Fruit fly (Drosophila melanogaster) whole organism, embryonic: ENCODE measurements around the gene CG3009.
A peak's percentile ranks its signal among the peaks of the same experiment; 100 is the strongest.

ENCODE experiments used
- Ada2b ChIP-seq: fragments of 200-800 bp; sonication (Bioruptor generic); IDR thresholded peaks from 2 replicates; pipeline ENCODE4 v1.3.6; 2022; ENCODE audit warnings: missing biosample characterization, missing genetic modification characterization
- B-H1 ChIP-seq: fragments of 200-800 bp; sonication (Bioruptor generic); IDR thresholded peaks from 3 replicates; pipeline ENCODE4 v1.3.6; 2022; ENCODE audit warnings: missing biosample characterization, missing genetic modification characterization
- B-H2 ChIP-seq: fragments of 200-800 bp; sonication (Bioruptor generic); optimal IDR thresholded peaks from 2 replicates; lab custom pipeline; 2018; ENCODE audit warnings: missing biosample characterization, mild to moderate bottlenecking, missing genetic modification characterization
- C15 ChIP-seq: fragments of 200-800 bp; sonication (Bioruptor generic); IDR thresholded peaks from 3 replicates; pipeline ENCODE4 v1.3.6; 2022; ENCODE audit warnings: missing biosample characterization, missing genetic modification characterization
- CG10366 ChIP-seq: fragments of 200-800 bp; sonication (Bioruptor generic); IDR thresholded peaks from 2 replicates; pipeline ENCODE4 v1.3.6; 2022; ENCODE audit warnings: missing biosample characterization, missing genetic modification characterization
- CG12299 ChIP-seq: fragments of 200-800 bp; sonication (Bioruptor generic); optimal IDR thresholded peaks from 2 replicates; lab custom pipeline; 2018; ENCODE audit warnings: missing biosample characterization, mild to moderate bottlenecking, missing genetic modification characterization
- CG14710 ChIP-seq: fragments of 200-800 bp; sonication (Bioruptor generic); optimal IDR thresholded peaks from 3 replicates; lab custom pipeline; 2019; ENCODE audit warnings: missing biosample characterization, mild to moderate bottlenecking, missing genetic modification characterization, moderate library complexity
- CG18262 ChIP-seq: fragments of 200-800 bp; optimal IDR thresholded peaks from 3 replicates; lab custom pipeline; 2019; ENCODE audit warnings: missing biosample characterization, mild to moderate bottlenecking, missing genetic modification characterization, moderate library complexity
- CG2202 ChIP-seq: fragments of 200-800 bp; sonication (Bioruptor generic); optimal IDR thresholded peaks from 2 replicates; lab custom pipeline; 2018; ENCODE audit warnings: missing biosample characterization, mild to moderate bottlenecking, missing genetic modification characterization
- CG30431 ChIP-seq: fragments of 200-800 bp; sonication (Bioruptor generic); optimal IDR thresholded peaks from 2 replicates; lab custom pipeline; 2017; ENCODE audit warnings: missing biosample characterization, missing genetic modification characterization
- CG31224 ChIP-seq: fragments of 200-800 bp; sonication (Bioruptor generic); IDR thresholded peaks from 2 replicates; pipeline ENCODE4 v1.3.6; 2022; ENCODE audit warnings: missing biosample characterization, missing genetic modification characterization
- CG4282 ChIP-seq: fragments of 200-800 bp; sonication (Bioruptor generic); optimal IDR thresholded peaks from 2 replicates; lab custom pipeline; 2016; ENCODE audit warnings: missing biosample characterization, missing genetic modification characterization
- CG4854 ChIP-seq: fragments of 200-800 bp; sonication (Bioruptor generic); optimal IDR thresholded peaks from 2 replicates; lab custom pipeline; 2016; ENCODE audit warnings: missing biosample characterization, missing genetic modification characterization, inconsistent platforms
- CG6813 ChIP-seq: fragments of 200-800 bp; sonication (Bioruptor generic); optimal IDR thresholded peaks from 2 replicates; lab custom pipeline; 2017; ENCODE audit warnings: missing biosample characterization, missing genetic modification characterization, mild to moderate bottlenecking, moderate library complexity, missing genetic modification reagents
- CG9437 ChIP-seq: fragments of 200-800 bp; sonication (Bioruptor generic); optimal IDR thresholded peaks from 2 replicates; lab custom pipeline; 2018; ENCODE audit warnings: missing biosample characterization, mild to moderate bottlenecking, missing genetic modification characterization
- CG9797 ChIP-seq: fragments of 200-800 bp; sonication (Bioruptor generic); optimal IDR thresholded peaks from 3 replicates; lab custom pipeline; 2018; ENCODE audit warnings: missing biosample characterization, mild to moderate bottlenecking, missing genetic modification characterization
- E2f1 ChIP-seq: fragments of 200-800 bp; sonication (Bioruptor generic); IDR thresholded peaks from 2 replicates; pipeline ENCODE4 v1.3.6; 2022; ENCODE audit warnings: missing biosample characterization, missing genetic modification characterization
- Ets97D ChIP-seq: fragments of 200-800 bp; sonication (Bioruptor generic); optimal IDR thresholded peaks from 3 replicates; lab custom pipeline; 2016; ENCODE audit warnings: missing biosample characterization, missing genetic modification characterization
- GATAe ChIP-seq: fragments of 200-800 bp; sonication (Bioruptor generic); conservative IDR thresholded peaks from 2 replicates; pipeline ENCODE4 v1.3.6; 2022; ENCODE audit warnings: missing biosample characterization, missing genetic modification characterization
- Gsc ChIP-seq: fragments of 200-800 bp; sonication (Bioruptor generic); IDR thresholded peaks from 2 replicates; pipeline ENCODE4 v1.3.6; 2022; ENCODE audit warnings: missing biosample characterization, missing genetic modification characterization
- H2.0 ChIP-seq: fragments of 200-800 bp; sonication (Bioruptor generic); IDR thresholded peaks from 2 replicates; pipeline ENCODE4 v1.3.6; 2022; ENCODE audit warnings: missing biosample characterization, missing genetic modification characterization
- HLH3B ChIP-seq: fragments of 200-800 bp; sonication (Bioruptor generic); IDR thresholded peaks from 2 replicates; pipeline ENCODE4 v1.3.6; 2022; ENCODE audit warnings: missing biosample characterization, missing genetic modification characterization
- HLH4C ChIP-seq: fragments of 200-800 bp; sonication (Bioruptor generic); IDR thresholded peaks from 3 replicates; pipeline ENCODE4 v1.3.6; 2022; ENCODE audit warnings: missing biosample characterization, missing genetic modification characterization; ENCODE audit not compliant: partially characterized antibody
- Hr78 ChIP-seq, 2 experiments: fragments of 200-800 bp in 1 of 2; fragments of >200 bp in 1 of 2; sonication (Bioruptor generic) in 1 of 2; optimal IDR thresholded peaks; 2 replicates each; lab custom pipeline; 2017 to 2019; ENCODE audit warnings: missing biosample characterization in 2 of 2, missing genetic modification characterization in 2 of 2, mild to moderate bottlenecking in 1 of 2, moderate library complexity in 1 of 2
- Mad ChIP-seq: fragments of 200-800 bp; sonication (Bioruptor generic); optimal IDR thresholded peaks from 2 replicates; lab custom pipeline; 2016; ENCODE audit warnings: missing biosample characterization, missing genetic modification characterization
- Max ChIP-seq: fragments of 200-800 bp; sonication (Bioruptor generic); optimal IDR thresholded peaks from 2 replicates; lab custom pipeline; 2016; ENCODE audit warnings: missing biosample characterization, mild to moderate bottlenecking, missing genetic modification characterization
- NC2α ChIP-seq: fragments of 200-800 bp; sonication (Bioruptor generic); optimal IDR thresholded peaks from 2 replicates; lab custom pipeline; 2016; ENCODE audit warnings: missing biosample characterization, missing genetic modification characterization
- Ssrp ChIP-seq: fragments of 200-800 bp; sonication (Bioruptor generic); optimal IDR thresholded peaks from 2 replicates; lab custom pipeline; 2018; ENCODE audit warnings: missing biosample characterization, mild to moderate bottlenecking, missing genetic modification characterization, moderate library complexity
- Taf1 ChIP-seq: fragments of 200-800 bp; sonication (Bioruptor generic); IDR thresholded peaks from 2 replicates; pipeline ENCODE4 v1.3.6; 2022; ENCODE audit warnings: missing biosample characterization, missing genetic modification characterization
- ato ChIP-seq: fragments of 200-800 bp; sonication (Bioruptor generic); IDR thresholded peaks from 2 replicates; pipeline ENCODE4 v1.3.6; 2022; ENCODE audit warnings: missing biosample characterization, missing genetic modification characterization; ENCODE audit not compliant: partially characterized antibody
- cg ChIP-seq: fragments of 200-800 bp; sonication (Bioruptor generic); optimal IDR thresholded peaks from 3 replicates; lab custom pipeline; 2019; ENCODE audit warnings: missing biosample characterization, mild to moderate bottlenecking, missing genetic modification characterization, moderate library complexity
- da ChIP-seq: fragments of 200-800 bp; sonication (Bioruptor generic); optimal IDR thresholded peaks from 2 replicates; lab custom pipeline; 2016; ENCODE audit warnings: missing biosample characterization, missing genetic modification characterization
- dpn ChIP-seq, 2 experiments: fragments of 200-800 bp; sonication (Bioruptor generic); optimal IDR thresholded peaks; 3 replicates each; lab custom pipeline; 2016; ENCODE audit warnings: missing biosample characterization in 2 of 2, missing genetic modification characterization in 2 of 2
- esg ChIP-seq: fragments of 200-800 bp; sonication (Bioruptor generic); conservative IDR thresholded peaks from 2 replicates; pipeline ENCODE4 v1.3.6; 2022; ENCODE audit warnings: missing biosample characterization, missing genetic modification characterization
- fd64A ChIP-seq: fragments of 200-800 bp; sonication (Bioruptor generic); optimal IDR thresholded peaks from 3 replicates; lab custom pipeline; 2018; ENCODE audit warnings: missing biosample characterization, mild to moderate bottlenecking, missing genetic modification characterization
- ham ChIP-seq: fragments of 200-800 bp; sonication (Bioruptor generic); IDR thresholded peaks from 2 replicates; pipeline ENCODE4 v1.3.6; 2022; ENCODE audit warnings: missing biosample characterization, missing genetic modification characterization
- inv ChIP-seq: fragments of 200-800 bp; sonication (Bioruptor generic); IDR thresholded peaks from 2 replicates; pipeline ENCODE4 v1.3.6; 2022; ENCODE audit warnings: missing biosample characterization, missing genetic modification characterization; ENCODE audit not compliant: partially characterized antibody
- kni ChIP-seq: fragments of 200-800 bp; sonication (Bioruptor generic); optimal IDR thresholded peaks from 3 replicates; lab custom pipeline; 2017; ENCODE audit warnings: mild to moderate bottlenecking, missing biosample characterization, missing genetic modification reagents, missing genetic modification characterization
- lmd ChIP-seq: fragments of 200-800 bp; sonication (Bioruptor generic); IDR thresholded peaks from 2 replicates; pipeline ENCODE4 v1.3.6; 2022; ENCODE audit warnings: missing biosample characterization, missing genetic modification characterization
- maf-S ChIP-seq: fragments of 200-800 bp; sonication (Bioruptor generic); optimal IDR thresholded peaks from 2 replicates; lab custom pipeline; 2016; ENCODE audit warnings: missing biosample characterization, missing genetic modification characterization
- pros ChIP-seq: fragments of 200-800 bp; sonication (Bioruptor generic); optimal IDR thresholded peaks from 3 replicates; lab custom pipeline; 2019; ENCODE audit warnings: missing biosample characterization, mild to moderate bottlenecking, missing genetic modification characterization, moderate library complexity
- pzg ChIP-seq: fragments of 200-800 bp; sonication (Bioruptor generic); optimal IDR thresholded peaks from 3 replicates; lab custom pipeline; 2018; ENCODE audit warnings: missing biosample characterization, mild to moderate bottlenecking, missing genetic modification characterization, moderate library complexity
- scrt ChIP-seq: fragments of 200-800 bp; sonication (Bioruptor generic); optimal IDR thresholded peaks from 2 replicates; lab custom pipeline; 2018; ENCODE audit warnings: missing biosample characterization, mild to moderate bottlenecking, missing genetic modification characterization, moderate library complexity
- sens-2 ChIP-seq: fragments of 200-800 bp; sonication (Bioruptor generic); IDR thresholded peaks from 2 replicates; pipeline ENCODE4 v1.3.6; 2022; ENCODE audit warnings: missing biosample characterization, missing genetic modification characterization
- tll ChIP-seq, 2 experiments: fragments of 200-800 bp in 1 of 2; fragments of >200 bp in 1 of 2; sonication (Bioruptor generic) in 1 of 2; optimal IDR thresholded peaks; 2 replicates each; lab custom pipeline; 2017 to 2019; ENCODE audit warnings: missing biosample characterization in 2 of 2, missing genetic modification characterization in 2 of 2, mild to moderate bottlenecking in 1 of 2, moderate library complexity in 1 of 2
- twi ChIP-seq: fragments of 200-800 bp; optimal IDR thresholded peaks from 2 replicates; lab custom pipeline; 2019; ENCODE audit warnings: missing biosample characterization, mild to moderate bottlenecking, missing genetic modification characterization, moderate library complexity
- tx ChIP-seq: fragments of 200-800 bp; sonication (Bioruptor generic); optimal IDR thresholded peaks from 2 replicates; lab custom pipeline; 2016; ENCODE audit warnings: missing biosample characterization, missing genetic modification characterization
- unpg ChIP-seq: fragments of 200-800 bp; sonication (Bioruptor generic); optimal IDR thresholded peaks from 3 replicates; lab custom pipeline; 2018; ENCODE audit warnings: missing biosample characterization, mild to moderate bottlenecking, missing genetic modification characterization, moderate library complexity
- vnd ChIP-seq: fragments of 200-800 bp; sonication (Bioruptor generic); IDR thresholded peaks from 3 replicates; pipeline ENCODE4 v1.3.6; 2022; ENCODE audit warnings: missing biosample characterization, missing genetic modification characterization; ENCODE audit not compliant: partially characterized antibody
- wek ChIP-seq: fragments of 200-800 bp; sonication (Bioruptor generic); optimal IDR thresholded peaks from 3 replicates; lab custom pipeline; 2018; ENCODE audit warnings: missing biosample characterization, mild to moderate bottlenecking, missing genetic modification characterization, moderate library complexity

Gene CG3009

DNA sequence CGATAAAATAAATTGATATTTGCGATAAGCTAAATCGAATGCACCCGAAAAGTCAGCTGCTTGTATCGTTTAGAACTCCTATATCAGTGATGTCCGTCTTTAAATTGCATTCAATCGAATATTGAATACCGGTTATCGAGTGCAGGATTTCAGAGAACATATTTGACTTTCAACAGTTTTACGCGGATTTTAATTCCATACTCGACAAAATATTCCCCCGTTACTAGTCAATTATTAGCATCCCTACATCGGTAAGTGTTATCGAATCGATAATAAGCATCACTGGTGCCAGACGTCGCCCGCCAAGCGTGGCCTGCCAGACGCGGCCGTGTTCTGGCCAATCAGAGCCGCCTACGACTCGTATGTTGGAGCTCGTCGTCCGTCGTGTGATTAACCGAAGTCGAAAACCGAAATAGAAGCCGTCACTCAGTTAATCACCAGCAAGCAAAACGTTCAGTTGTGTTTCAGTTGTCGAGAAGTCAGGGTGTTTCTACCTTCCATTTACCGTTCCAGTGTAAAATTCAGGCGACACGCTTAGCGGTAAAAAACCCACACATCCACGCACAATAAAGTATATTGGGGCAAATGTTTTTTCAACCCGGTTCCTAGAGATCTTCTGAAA, 21.4 kb upstream of the CG3009 start, which contains the start of gene ctp (continued):
- no peak for TF ChIP-seq E2f1 (GFP tag; lab: Robert Waterston, UW)
- TF ChIP-seq CG31224 (GFP tag; lab: Robert Waterston, UW) = no peak
- no peak for TF ChIP-seq Ssrp (tag; lab: Kevin White, UChicago)
- TF ChIP-seq dpn (GFP tag; optimal IDR thresholded peaks at IDR 0.05; lab: Kevin White, UChicago) = peak; percentile 27 to 41
- TF ChIP-seq Ets97D = peak; percentile 16
- TF ChIP-seq Mad (GFP tag; lab: Kevin White, UChicago) = peak; percentile 53
- TF ChIP-seq fd64A (GFP tag; lab: Kevin White, UChicago) = peak; percentile 35
- peak; percentile 23 for TF ChIP-seq maf-S (GFP tag; lab: Kevin White, UChicago)
- TF ChIP-seq HLH3B (GFP tag; lab: Robert Waterston, UW) = peak; percentile 17; the same call in 1 of the 2 replicates
- TF ChIP-seq CG9797 (GFP tag; lab: Kevin White, UChicago) = peak; percentile 11
- no peak for TF ChIP-seq CG12299
- TF ChIP-seq lmd = peak; percentile 23; the same call in 1 of the 2 replicates
- TF ChIP-seq Gsc (GFP tag; lab: Robert Waterston, UW) = no peak
- no peak for TF ChIP-seq Taf1 (GFP tag; lab: Robert Waterston, UW)
- TF ChIP-seq kni = peak; percentile 53
- no peak for TF ChIP-seq ham (GFP tag; lab: Robert Waterston, UW)
- TF ChIP-seq H2.0 (GFP tag; lab: Robert Waterston, UW) = peak; percentile 4; the same call in 1 of the 2 replicates
- TF ChIP-seq CG2202 (tag; lab: Kevin White, UChicago) = no peak
- TF ChIP-seq Ada2b = no peak
- peak; percentile 53 for TF ChIP-seq cg (GFP tag; lab: Kevin White, UChicago)
- TF ChIP-seq vnd = peak; percentile 66; the same call in 2 of the 3 replicates
- peak; percentile 42 for TF ChIP-seq CG6813 (GFP tag; lab: Kevin White, UChicago)

DNA sequence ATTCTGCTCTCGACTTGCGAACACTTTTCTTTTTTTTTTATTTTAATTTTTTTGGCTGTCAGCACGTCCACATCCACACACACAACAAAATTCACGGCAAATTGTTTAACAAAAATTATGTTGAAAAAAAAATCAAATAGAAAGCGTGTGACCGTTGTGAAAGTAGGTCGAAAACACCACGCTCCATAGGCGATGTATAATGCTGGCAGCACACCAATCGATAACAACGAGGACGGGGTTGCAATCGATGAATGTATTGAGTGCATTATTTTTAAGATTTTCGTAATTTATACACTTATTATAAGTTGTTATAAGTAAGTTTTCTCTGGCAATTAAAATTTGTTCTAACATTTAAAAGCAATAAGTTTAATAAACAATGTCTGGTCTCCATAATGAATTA, 20.2 kb upstream of the CG3009 start, which contains the start of gene Pp2C1:
TSS of gene Pp2C1 (minus strand) at position 181 of the 400 bp plus-strand sequence.
- TF ChIP-seq pzg (peak; percentile 67), ato (peak; percentile 75), tll (GFP tag; optimal IDR thresholded peaks at IDR 0.05; lab: Kevin White, UChicago) (no peak), GATAe (GFP tag; lab: Robert Waterston, UW) (no peak), CG4282 (GFP tag; lab: Kevin White, UChicago) (no peak), CG30431 (no peak), B-H2 (GFP tag; lab: Kevin White, UChicago) (no peak), twi (tag; lab: Kevin White, UChicago) (no peak), inv (GFP tag; lab: Robert Waterston, UW) (peak; percentile 74), pros (GFP tag; lab: Kevin White, UChicago) (no peak), wek (GFP tag; lab: Kevin White, UChicago) (no peak), sens-2 (GFP tag; lab: Robert Waterston, UW) (no peak), C15 (no peak), CG10366 (GFP tag; lab: Robert Waterston, UW) (no peak), da (GFP tag; lab: Kevin White, UChicago) (no peak), HLH4C (GFP tag; lab: Robert Waterston, UW) (peak; percentile 41; the same call in 1 of the 3 replicates), CG18262 (tag; lab: Kevin White, UChicago) (no peak), CG14710 (tag; lab: Kevin White, UChicago) (no peak), B-H1 (no peak), NC2α (GFP tag; lab: Kevin White, UChicago) (no peak), Hr78 (GFP tag; optimal IDR thresholded peaks at IDR 0.05; lab: Kevin White, UChicago) (no peak), CG9437 (GFP tag; lab: Kevin White, UChicago) (no peak), CG4854 (GFP tag; lab: Kevin White, UChicago) (no peak), esg (GFP tag; lab: Robert Waterston, UW) (no peak), scrt (GFP tag; lab: Kevin White, UChicago) (no peak), unpg (no peak), tx (GFP tag; lab: Kevin White, UChicago) (no peak), Max (no peak)
